Worm (Caenorhabditis elegans): ENCODE results near the gene fbxb-2.

fbxb-2 gene

ce11 chrV:19201190-19201589 is 35.9 kb downstream of the fbxb-2 start:
- no peak for TF ChIP-seq unc-62 (GFP tag; optimal IDR thresholded peaks at IDR 0.05)
- TF ChIP-seq lin-14 (GFP tag; optimal IDR thresholded peaks at IDR 0.05), result no peak
- no peak for TF ChIP-seq tlp-1 (tag; optimal IDR thresholded peaks at IDR 0.05)
- TF ChIP-seq nhr-47 (tag; optimal IDR thresholded peaks at IDR 0.05), result no peak
- TF ChIP-seq sup-37 (GFP tag; optimal IDR thresholded peaks at IDR 0.05), result no peak
- no peak for TF ChIP-seq alr-1 (tag; optimal IDR thresholded peaks at IDR 0.05; ENCODE audit: borderline replicate concordance)
- TF ChIP-seq efl-1 (optimal IDR thresholded peaks at IDR 0.05), result no peak
- TF ChIP-seq efl-1 (GFP tag; optimal IDR thresholded peaks at IDR 0.05 in 1 of 2), result peak in 1 of 2 experiments; percentile 65
- no peak for TF ChIP-seq lin-39 (tag; optimal IDR thresholded peaks at IDR 0.05)

- TF ChIP-seq sox-4 (tag; optimal IDR thresholded peaks at IDR 0.05) (no peak), nhr-19 (GFP tag; conservative IDR thresholded peaks at IDR 0.05) (peak; percentile 66), ceh-82 (tag; optimal IDR thresholded peaks at IDR 0.05) (peak in 1 of 3 experiments; percentile 28), fkh-4 (tag; optimal IDR thresholded peaks at IDR 0.05; ENCODE audit: borderline replicate concordance) (no peak), ztf-11 (tag; optimal IDR thresholded peaks at IDR 0.05) (no peak), alr-1 (tag; optimal IDR thresholded peaks at IDR 0.05; ENCODE audit: borderline replicate concordance) (no peak), elt-2 (tag; optimal IDR thresholded peaks at IDR 0.05) (no peak), lin-13 (GFP tag; optimal IDR thresholded peaks at IDR 0.05) (no peak), hpl-2 (GFP tag; optimal IDR thresholded peaks at IDR 0.05) (peak; percentile 7), jun-1 (tag; optimal IDR thresholded peaks at IDR 0.05) (no peak), ama-1 (optimal IDR thresholded peaks at IDR 0.05) (no peak), hlh-4 (tag; optimal IDR thresholded peaks at IDR 0.05) (no peak), mep-1 (tag; optimal IDR thresholded peaks at IDR 0.05) (peak; percentile 44), nhr-28 (tag; optimal IDR thresholded peaks at IDR 0.05) (no peak), Y116A8C.19 (tag; optimal IDR thresholded peaks at IDR 0.05; ENCODE audit: borderline replicate concordance) (no peak), lin-14 (GFP tag; optimal IDR thresholded peaks at IDR 0.05) (no peak), lir-3 (tag; optimal IDR thresholded peaks at IDR 0.05; ENCODE audit: poor library complexity) (no peak), egl-13 (tag; optimal IDR thresholded peaks at IDR 0.05) (no peak), snpc-4 (tag; optimal IDR thresholded peaks at IDR 0.05) (peak; percentile 46), hlh-17 (GFP tag; optimal IDR thresholded peaks at IDR 0.05; ENCODE audit: borderline replicate concordance) (no peak), nhr-20 (tag; optimal IDR thresholded peaks at IDR 0.05) (no peak), efl-1 (optimal IDR thresholded peaks at IDR 0.05) (peak; percentile 30 to 52), efl-1 (GFP tag; optimal IDR thresholded peaks at IDR 0.05 in 1 of 2) (peak; percentile 26 to 88), dsc-1 (tag; optimal IDR thresholded peaks at IDR 0.05) (no peak), unc-30 (tag; optimal IDR thresholded peaks at IDR 0.05) (no peak), unc-130 (tag; optimal IDR thresholded peaks at IDR 0.05) (no peak), nhr-12 (tag; optimal IDR thresholded peaks at IDR 0.05) (no peak), pqm-1 (tag; optimal IDR thresholded peaks at IDR 0.05) (no peak), ceh-90 (tag; optimal IDR thresholded peaks at IDR 0.05) (no peak), egl-27 (tag; optimal IDR thresholded peaks at IDR 0.05) (no peak), C04F5.9 (tag; optimal IDR thresholded peaks at IDR 0.05) (no peak), ceh-63 (GFP tag; optimal IDR thresholded peaks at IDR 0.05) (no peak), nhr-90 (tag; optimal IDR thresholded peaks at IDR 0.05; ENCODE audit: poor library complexity) (no peak), vab-15 (tag; optimal IDR thresholded peaks at IDR 0.05) (no peak), mab-9 (GFP tag; IDR thresholded peaks at IDR 0.05) (no peak), sptf-1 (tag; optimal IDR thresholded peaks at IDR 0.05) (no peak), lin-35 (GFP tag; optimal IDR thresholded peaks at IDR 0.05) (peak; percentile 49 to 53), pag-3 (tag; optimal IDR thresholded peaks at IDR 0.05; ENCODE audit: borderline replicate concordance, insufficient read depth) (no peak), F16B12.6 (tag; optimal IDR thresholded peaks at IDR 0.05) (peak; percentile 1), grh-1 (GFP tag; IDR thresholded peaks at IDR 0.05) (no peak; the same call in 1 of the 2 replicates), nhr-237 (tag; optimal IDR thresholded peaks at IDR 0.05) (no peak), nhr-77 (tag; optimal IDR thresholded peaks at IDR 0.05) (peak; percentile 49), irx-1 (tag; optimal IDR thresholded peaks at IDR 0.05) (peak; percentile 59), aha-1 (tag; optimal IDR thresholded peaks at IDR 0.05) (no peak), swsn-7 (tag; optimal IDR thresholded peaks at IDR 0.05) (peak; percentile 56)
Observed at ce11 chrV:19189963-19190597, 47.0 kb downstream of the fbxb-2 start, which contains the start of the genes Y39B6A.3 and pph-5. TSS of gene Y39B6A.3 (minus strand) at chrV:19190013. TSS of gene pph-5 (plus strand) at chrV:19190547.

Measured in whole organism, L1 larva.